Worm (Caenorhabditis elegans) whole organism, L2 larva: ENCODE results near the gene rpn-7.

ENCODE experiments used
- ZK546.5 ChIP-seq: sonication (generic microtip); optimal IDR thresholded peaks from 2 replicates; lab custom pipeline; 2017; ENCODE audit warnings: missing biosample characterization, missing genetic modification characterization
- alr-1 ChIP-seq: fragments of 150-350 bp; optimal IDR thresholded peaks from 2 replicates; lab custom pipeline; 2014; ENCODE audit warnings: missing biosample characterization, missing genetic modification characterization
- ceh-82 ChIP-seq: fragments of 150-350 bp; optimal IDR thresholded peaks from 2 replicates; lab custom pipeline; 2014; ENCODE audit warnings: missing biosample characterization, missing genetic modification characterization
- nhr-237 ChIP-seq: fragments of 150-350 bp; optimal IDR thresholded peaks from 2 replicates; lab custom pipeline; 2014; ENCODE audit warnings: missing biosample characterization, missing genetic modification characterization

DNA sequence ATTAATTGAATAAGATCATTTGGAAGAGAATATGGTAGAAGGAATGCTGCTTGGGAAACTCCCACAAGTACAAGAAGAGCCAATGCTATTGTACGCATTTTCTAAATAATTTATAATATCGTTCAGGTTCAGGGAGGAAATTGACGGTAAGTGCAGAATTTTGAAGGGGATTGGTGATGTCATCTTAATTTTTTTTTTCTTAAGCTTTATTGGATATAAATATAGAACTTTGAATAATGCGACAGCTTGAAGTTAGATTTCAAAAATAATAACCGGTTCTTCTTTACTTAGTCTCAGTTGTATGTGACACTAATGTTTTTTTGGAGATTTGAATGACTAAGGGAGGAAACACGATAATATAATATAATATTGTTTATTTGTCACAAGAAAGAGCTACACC, 14.3 kb downstream of the rpn-7 start, which contains the start of gene nspg-7.1:
- TF ChIP-seq alr-1 (tag; lab: Kevin White, UChicago) (no peak), ZK546.5 (no peak), nhr-237 (tag; lab: Kevin White, UChicago) (no peak), ceh-82 (tag; lab: Kevin White, UChicago) (no peak)
